Worm (Caenorhabditis elegans) whole organism, L2 larva: ENCODE data around the gene cept-1.

Experiments used
- F13H6.1 ChIP-seq: sonication (generic microtip); optimal IDR thresholded peaks from 2 replicates; lab custom pipeline; 2016; ENCODE audit warnings: missing genetic modification characterization, missing compliant biosample characterization
- ama-1 ChIP-seq: fragments of 150-350 bp; optimal IDR thresholded peaks from 2 replicates; lab custom pipeline; 2018; ENCODE audit warnings: inconsistent platforms
- blmp-1 ChIP-seq: sonication (generic microtip); optimal IDR thresholded peaks from 2 replicates; lab custom pipeline; 2017; ENCODE audit warnings: missing genetic modification characterization, mild to moderate bottlenecking, missing compliant biosample characterization, antibody characterized with exemption, moderate library complexity; ENCODE audit not compliant: insufficient read depth
- ceh-16 ChIP-seq: fragments of 150-350 bp; optimal IDR thresholded peaks from 2 replicates; lab custom pipeline; 2014; ENCODE audit warnings: missing biosample characterization, missing genetic modification characterization
- ceh-82 ChIP-seq: fragments of 150-350 bp; optimal IDR thresholded peaks from 2 replicates; lab custom pipeline; 2014; ENCODE audit warnings: missing biosample characterization, missing genetic modification characterization
- crh-2 ChIP-seq: sonication (generic microtip); optimal IDR thresholded peaks from 2 replicates; lab custom pipeline; 2017; ENCODE audit warnings: missing biosample characterization, missing genetic modification characterization
- dmd-4 ChIP-seq: sonication (generic microtip); optimal IDR thresholded peaks from 2 replicates; lab custom pipeline; 2017; ENCODE audit warnings: missing biosample characterization, missing genetic modification characterization
- egl-27 ChIP-seq: sonication (generic microtip); optimal IDR thresholded peaks from 3 replicates; lab custom pipeline; 2017; ENCODE audit warnings: missing biosample characterization, missing genetic modification reagents, missing genetic modification characterization
- elt-1 ChIP-seq: fragments of 150-350 bp; optimal IDR thresholded peaks from 2 replicates; lab custom pipeline; 2014; ENCODE audit warnings: missing biosample characterization, missing genetic modification characterization
- elt-3 ChIP-seq: sonication (generic microtip); optimal IDR thresholded peaks from 2 replicates; lab custom pipeline; 2017; ENCODE audit warnings: missing biosample characterization, missing genetic modification characterization
- fos-1 ChIP-seq: fragments of 150-350 bp; optimal IDR thresholded peaks from 2 replicates; lab custom pipeline; 2014; ENCODE audit warnings: missing biosample characterization, missing genetic modification characterization
- gmeb-1 ChIP-seq: fragments of 150-350 bp; optimal IDR thresholded peaks from 2 replicates; lab custom pipeline; 2014; ENCODE audit warnings: missing biosample characterization, missing genetic modification characterization
- lin-39 ChIP-seq: fragments of 150-350 bp; optimal IDR thresholded peaks from 2 replicates; lab custom pipeline; 2014; ENCODE audit warnings: missing biosample characterization, missing genetic modification reagents, missing genetic modification characterization
- lsy-2 ChIP-seq, 2 experiments: fragments of 150-350 bp in 1 of 2; sonication (generic microtip) in 1 of 2; optimal IDR thresholded peaks; 2 replicates each; lab custom pipeline; 2014 to 2017; ENCODE audit warnings: missing biosample characterization in 2 of 2, missing genetic modification characterization in 2 of 2
- mab-5 ChIP-seq: fragments of 150-350 bp; optimal IDR thresholded peaks from 2 replicates; lab custom pipeline; 2014; ENCODE audit warnings: missing biosample characterization, missing genetic modification characterization
- mbf-1 ChIP-seq: sonication (generic microtip); optimal IDR thresholded peaks from 2 replicates; lab custom pipeline; 2017; ENCODE audit warnings: missing biosample characterization, missing genetic modification characterization
- mdl-1 ChIP-seq, 2 experiments: fragments of 150-350 bp in 1 of 2; sonication (generic microtip) in 1 of 2; optimal IDR thresholded peaks; 2 replicates each; lab custom pipeline; 2017; ENCODE audit warnings: missing biosample characterization in 2 of 2, missing genetic modification characterization in 2 of 2
- nhr-10 ChIP-seq: sonication (generic microtip); optimal IDR thresholded peaks from 2 replicates; lab custom pipeline; 2017; ENCODE audit warnings: missing biosample characterization, missing genetic modification characterization
- nhr-12 ChIP-seq: fragments of 150-350 bp; optimal IDR thresholded peaks from 2 replicates; lab custom pipeline; 2014; ENCODE audit warnings: missing biosample characterization, missing genetic modification characterization
- nhr-129 ChIP-seq: fragments of 150-350 bp; optimal IDR thresholded peaks from 2 replicates; lab custom pipeline; 2014; ENCODE audit warnings: missing biosample characterization, missing genetic modification characterization
- nhr-21 ChIP-seq: fragments of 150-350 bp; optimal IDR thresholded peaks from 2 replicates; lab custom pipeline; 2014; ENCODE audit warnings: missing biosample characterization, missing genetic modification characterization
- nhr-23 ChIP-seq: fragments of 150-350 bp; optimal IDR thresholded peaks from 2 replicates; lab custom pipeline; 2014; ENCODE audit warnings: missing biosample characterization, missing genetic modification reagents, missing genetic modification characterization
- nhr-25 ChIP-seq: fragments of 150-350 bp; sonication (generic microtip); optimal IDR thresholded peaks from 3 replicates; lab custom pipeline; 2014; ENCODE audit warnings: missing biosample characterization, missing genetic modification characterization
- nhr-77 ChIP-seq: fragments of 150-350 bp; optimal IDR thresholded peaks from 2 replicates; lab custom pipeline; 2014; ENCODE audit warnings: missing biosample characterization, missing genetic modification characterization
- peb-1 ChIP-seq: fragments of 150-350 bp; optimal IDR thresholded peaks from 2 replicates; lab custom pipeline; 2014; ENCODE audit warnings: missing biosample characterization, missing genetic modification characterization
- sem-4 ChIP-seq: fragments of 150-350 bp; optimal IDR thresholded peaks from 2 replicates; lab custom pipeline; 2014; ENCODE audit warnings: missing biosample characterization, missing genetic modification reagents, missing genetic modification characterization
- skn-1 ChIP-seq: sonication (generic microtip); optimal IDR thresholded peaks from 2 replicates; lab custom pipeline; 2017; ENCODE audit warnings: missing biosample characterization, missing genetic modification characterization
- sma-3 ChIP-seq: sonication (generic microtip); optimal IDR thresholded peaks from 2 replicates; lab custom pipeline; 2016; ENCODE audit warnings: missing genetic modification reagents, missing genetic modification characterization, missing compliant biosample characterization
- snpc-4 ChIP-seq: fragments of 150-350 bp; optimal IDR thresholded peaks from 2 replicates; lab custom pipeline; 2014; ENCODE audit warnings: missing biosample characterization, missing genetic modification characterization
- unc-39 ChIP-seq: fragments of 150-350 bp; optimal IDR thresholded peaks from 2 replicates; lab custom pipeline; 2014; ENCODE audit warnings: missing biosample characterization, missing genetic modification characterization
- unc-55 ChIP-seq: fragments of 150-350 bp; sonication (generic microtip); optimal IDR thresholded peaks from 3 replicates; lab custom pipeline; 2014; ENCODE audit warnings: missing biosample characterization, missing genetic modification reagents, missing genetic modification characterization
- unc-62 ChIP-seq: fragments of 150-350 bp; optimal IDR thresholded peaks from 2 replicates; lab custom pipeline; 2014; ENCODE audit warnings: missing biosample characterization, missing genetic modification reagents, missing genetic modification characterization
- zag-1 ChIP-seq: fragments of 150-350 bp; optimal IDR thresholded peaks from 2 replicates; lab custom pipeline; 2014; ENCODE audit warnings: missing biosample characterization, missing genetic modification characterization
- ztf-1 ChIP-seq: fragments of 200-800 bp; sonication (Bioruptor generic); conservative IDR thresholded peaks from 2 replicates; pipeline ENCODE4 v1.3.6; 2022; ENCODE audit warnings: missing genetic modification characterization, missing compliant biosample characterization
- ztf-11 ChIP-seq: sonication (generic microtip); optimal IDR thresholded peaks from 2 replicates; lab custom pipeline; 2017; ENCODE audit warnings: missing biosample characterization, missing genetic modification characterization

cept-1 gene

ce11 chrX:12790036-12790435 is 28.2 kb downstream of the cept-1 start, which contains the start of gene str-123:
str-123 (plus strand) TSS chrX:12790336.
- no peak for TF ChIP-seq nhr-23
- no peak for TF ChIP-seq nhr-129 (tag; lab: Kevin White, UChicago)
- no peak for TF ChIP-seq zag-1 (tag; lab: Kevin White, UChicago)
- TF ChIP-seq ama-1 (lab: Kevin White, UChicago), result no peak

ce11 chrX:12792554-12792953 is 30.7 kb downstream of the cept-1 start, which contains the start of gene abf-5:
abf-5 (plus strand) TSS chrX:12792854.
- TF ChIP-seq peb-1 (tag; lab: Kevin White, UChicago) (no peak), lin-39 (tag; lab: Kevin White, UChicago) (no peak)

ce11 chrX:12793075-12793474 is 31.2 kb downstream of the cept-1 start:
- no peak for TF ChIP-seq unc-55
- peak; percentile 50 for TF ChIP-seq nhr-21 (tag; lab: Kevin White, UChicago)
- TF ChIP-seq ceh-82 (tag; lab: Kevin White, UChicago), result no peak
- no peak for TF ChIP-seq elt-1 (tag; lab: Kevin White, UChicago)
- no peak for TF ChIP-seq snpc-4 (tag; lab: Kevin White, UChicago)
- TF ChIP-seq sma-3 (GFP tag; lab: Kevin White, UChicago), result peak; percentile 23
- TF ChIP-seq F13H6.1 (tag; lab: Kevin White, UChicago), result no peak
- no peak for TF ChIP-seq lsy-2 (tag; optimal IDR thresholded peaks at IDR 0.05; lab: Kevin White, UChicago)
- TF ChIP-seq lin-39 (tag; lab: Kevin White, UChicago), result no peak

ce11 chrX:12793796-12794195 is 31.9 kb downstream of the cept-1 start, which contains the start of gene abf-6:
abf-6 (plus strand) TSS chrX:12794118.
- TF ChIP-seq sem-4 (tag; lab: Kevin White, UChicago), result no peak
- TF ChIP-seq nhr-129 (tag; lab: Kevin White, UChicago), result peak; percentile 5
- TF ChIP-seq F13H6.1 (tag; lab: Kevin White, UChicago), result peak; percentile 15
- no peak for TF ChIP-seq ceh-16
- TF ChIP-seq dmd-4, result no peak
- no peak for TF ChIP-seq skn-1 (tag; lab: Kevin White, UChicago)

ce11 chrX:12799831-12800230 is 38.0 kb downstream of the cept-1 start:
- TF ChIP-seq snpc-4 (tag; lab: Kevin White, UChicago) (no peak), nhr-129 (tag; lab: Kevin White, UChicago) (no peak), elt-1 (tag; lab: Kevin White, UChicago) (no peak), crh-2 (tag; lab: Kevin White, UChicago) (no peak), dmd-4 (no peak), nhr-77 (tag; lab: Kevin White, UChicago) (no peak), ztf-11 (no peak), F13H6.1 (tag; lab: Kevin White, UChicago) (no peak), mbf-1 (no peak), nhr-23 (no peak), blmp-1 (tag; lab: Kevin White, UChicago) (no peak), nhr-10 (tag; lab: Kevin White, UChicago) (no peak), sma-3 (GFP tag; lab: Kevin White, UChicago) (no peak), gmeb-1 (tag; lab: Kevin White, UChicago) (no peak)

ce11 chrX:12806926-12807325 is 45.0 kb downstream of the cept-1 start:
- TF ChIP-seq crh-2 (tag; lab: Kevin White, UChicago), result peak; percentile 15
- TF ChIP-seq fos-1, result peak; percentile 72
- TF ChIP-seq ceh-16, result no peak

- peak; percentile 52 for TF ChIP-seq blmp-1 (tag; lab: Kevin White, UChicago)
- TF ChIP-seq ceh-16, result no peak
These were observed 46.4 kb downstream of the cept-1 start, which contains the start of gene nhr-27 for ce11 chrX:12808085-12808922. nhr-27 (minus strand) TSS chrX:12808318.

- TF ChIP-seq ztf-1 (no peak), egl-27 (no peak), unc-39 (no peak), nhr-12 (tag; lab: Kevin White, UChicago) (no peak), unc-62 (GFP tag; lab: Kevin White, UChicago) (no peak), unc-55 (no peak), mab-5 (no peak), elt-3 (tag; lab: Kevin White, UChicago) (no peak), sma-3 (GFP tag; lab: Kevin White, UChicago) (no peak), nhr-25 (tag; lab: Kevin White, UChicago) (no peak), gmeb-1 (tag; lab: Kevin White, UChicago) (no peak), lin-39 (tag; lab: Kevin White, UChicago) (no peak), peb-1 (tag; lab: Kevin White, UChicago) (no peak), fos-1 (no peak), mdl-1 (tag; optimal IDR thresholded peaks at IDR 0.05; lab: Kevin White, UChicago) (no peak)
These were observed 51.7 kb downstream of the cept-1 start, which contains the start of gene gei-3 for ce11 chrX:12813539-12813938. gei-3 (minus strand) TSS chrX:12813639.
